Fruit fly (Drosophila melanogaster) whole organism, embryonic: Measurements from ENCODE around the gene Jupiter.

Experiments
- ATbp ChIP-seq: fragments of 200-800 bp; sonication (Bioruptor generic); optimal IDR thresholded peaks from 2 replicates; lab custom pipeline; 2017; ENCODE audit warnings: missing biosample characterization, mild to moderate bottlenecking, missing genetic modification characterization, missing genetic modification reagents
- Ada2b ChIP-seq: fragments of 200-800 bp; sonication (Bioruptor generic); IDR thresholded peaks from 2 replicates; pipeline ENCODE4 v1.3.6; 2022; ENCODE audit warnings: missing biosample characterization, missing genetic modification characterization
- Atf-2 ChIP-seq: fragments of 200-800 bp; sonication (Bioruptor generic); optimal IDR thresholded peaks from 2 replicates; lab custom pipeline; 2016; ENCODE audit warnings: missing biosample characterization, missing genetic modification characterization
- B-H2 ChIP-seq: fragments of 200-800 bp; sonication (Bioruptor generic); optimal IDR thresholded peaks from 2 replicates; lab custom pipeline; 2018; ENCODE audit warnings: missing biosample characterization, mild to moderate bottlenecking, missing genetic modification characterization
- Blimp-1 ChIP-seq: fragments of 200-800 bp; sonication (Bioruptor generic); optimal IDR thresholded peaks from 3 replicates; lab custom pipeline; 2018; ENCODE audit warnings: missing biosample characterization, missing genetic modification characterization, mild to moderate bottlenecking, moderate library complexity, missing genetic modification reagents
- CG10267 ChIP-seq: fragments of 200-800 bp; sonication (Bioruptor generic); optimal IDR thresholded peaks from 2 replicates; lab custom pipeline; 2018; ENCODE audit warnings: missing biosample characterization, mild to moderate bottlenecking, missing genetic modification characterization, moderate library complexity
- CG10366 ChIP-seq: fragments of 200-800 bp; sonication (Bioruptor generic); IDR thresholded peaks from 2 replicates; pipeline ENCODE4 v1.3.6; 2022; ENCODE audit warnings: missing biosample characterization, missing genetic modification characterization
- CG10431 ChIP-seq: fragments of 200-800 bp; sonication (Bioruptor generic); optimal IDR thresholded peaks from 3 replicates; lab custom pipeline; 2018; ENCODE audit warnings: missing biosample characterization, mild to moderate bottlenecking, missing genetic modification characterization
- CG10565 ChIP-seq: fragments of 200-800 bp; sonication (Bioruptor generic); optimal IDR thresholded peaks from 3 replicates; lab custom pipeline; 2016; ENCODE audit warnings: missing biosample characterization, mild to moderate bottlenecking, missing genetic modification characterization
- CG11504 ChIP-seq: fragments of 200-800 bp; sonication (Bioruptor generic); optimal IDR thresholded peaks from 3 replicates; lab custom pipeline; 2019; ENCODE audit warnings: missing biosample characterization, mild to moderate bottlenecking, missing genetic modification characterization, moderate library complexity
- CG12299 ChIP-seq: fragments of 200-800 bp; sonication (Bioruptor generic); optimal IDR thresholded peaks from 2 replicates; lab custom pipeline; 2018; ENCODE audit warnings: missing biosample characterization, mild to moderate bottlenecking, missing genetic modification characterization
- CG13424 ChIP-seq: fragments of 200-800 bp; sonication (Bioruptor generic); optimal IDR thresholded peaks from 2 replicates; lab custom pipeline; 2019; ENCODE audit warnings: missing biosample characterization, mild to moderate bottlenecking, missing genetic modification characterization, moderate library complexity
- CG14014 ChIP-seq: fragments of 200-800 bp; sonication (Bioruptor generic); IDR thresholded peaks from 2 replicates; pipeline ENCODE4 v1.3.6; 2022; ENCODE audit warnings: missing biosample characterization, missing genetic modification characterization
- CG1647 ChIP-seq: fragments of 200-800 bp; sonication (Bioruptor generic); optimal IDR thresholded peaks from 3 replicates; lab custom pipeline; 2016; ENCODE audit warnings: missing biosample characterization, missing genetic modification characterization
- CG16815 ChIP-seq: fragments of 200-800 bp; sonication (Bioruptor generic); optimal IDR thresholded peaks from 3 replicates; lab custom pipeline; 2017; ENCODE audit warnings: missing biosample characterization, mild to moderate bottlenecking, missing genetic modification characterization
- CG17361 ChIP-seq: fragments of 200-800 bp; sonication (Bioruptor generic); IDR thresholded peaks from 3 replicates; pipeline ENCODE4 v1.3.6; 2022; ENCODE audit warnings: missing biosample characterization, missing genetic modification characterization
- CG1832 ChIP-seq: fragments of 200-800 bp; sonication (Bioruptor generic); optimal IDR thresholded peaks from 2 replicates; lab custom pipeline; 2017; ENCODE audit warnings: missing biosample characterization, mild to moderate bottlenecking, missing genetic modification characterization, inconsistent platforms
- CG2678 ChIP-seq: fragments of 200-800 bp; sonication (Bioruptor generic); optimal IDR thresholded peaks from 3 replicates; lab custom pipeline; 2019; ENCODE audit warnings: missing biosample characterization, mild to moderate bottlenecking, missing genetic modification characterization, moderate library complexity
- CG2712 ChIP-seq: fragments of 200-800 bp; optimal IDR thresholded peaks from 3 replicates; lab custom pipeline; 2019; ENCODE audit warnings: missing biosample characterization, mild to moderate bottlenecking, missing genetic modification characterization, moderate library complexity
- CG3281 ChIP-seq: fragments of 200-800 bp; sonication (Bioruptor generic); optimal IDR thresholded peaks from 3 replicates; lab custom pipeline; 2017; ENCODE audit warnings: missing biosample characterization, mild to moderate bottlenecking, missing genetic modification characterization
- CG42726 ChIP-seq: fragments of 200-800 bp; sonication (Bioruptor generic); IDR thresholded peaks from 2 replicates; pipeline ENCODE4 v1.3.6; 2022; ENCODE audit warnings: missing biosample characterization, missing genetic modification characterization; ENCODE audit not compliant: partially characterized antibody
- CG5953 ChIP-seq: fragments of 200-800 bp; sonication (Bioruptor generic); IDR thresholded peaks from 2 replicates; pipeline ENCODE4 v1.3.6; 2022; ENCODE audit warnings: missing biosample characterization, missing genetic modification characterization
- CG6272 ChIP-seq: fragments of 200-800 bp; sonication (Bioruptor generic); IDR thresholded peaks from 2 replicates; pipeline ENCODE4 v1.3.6; 2022; ENCODE audit warnings: missing biosample characterization, missing genetic modification characterization
- CG6689 ChIP-seq: fragments of 200-800 bp; sonication (Bioruptor generic); IDR thresholded peaks from 2 replicates; pipeline ENCODE4 v1.3.6; 2022; ENCODE audit warnings: missing biosample characterization, missing genetic modification characterization
- CG7271 ChIP-seq: fragments of 200-800 bp; sonication (Bioruptor generic); optimal IDR thresholded peaks from 2 replicates; lab custom pipeline; 2018; ENCODE audit warnings: missing biosample characterization, mild to moderate bottlenecking, missing genetic modification characterization, moderate library complexity
- CG7556 ChIP-seq: fragments of 200-800 bp; sonication (Bioruptor generic); optimal IDR thresholded peaks from 2 replicates; lab custom pipeline; 2017; ENCODE audit warnings: missing biosample characterization, mild to moderate bottlenecking, missing genetic modification characterization
- CG8388 ChIP-seq: fragments of 200-800 bp; sonication (Bioruptor generic); optimal IDR thresholded peaks from 2 replicates; lab custom pipeline; 2019; ENCODE audit warnings: missing biosample characterization, mild to moderate bottlenecking, missing genetic modification characterization, moderate library complexity
- CG9215 ChIP-seq: fragments of 200-800 bp; sonication (Bioruptor generic); IDR thresholded peaks from 2 replicates; pipeline ENCODE4 v1.3.6; 2022; ENCODE audit warnings: missing biosample characterization, missing genetic modification characterization
- CoRest ChIP-seq: fragments of 200-800 bp; sonication (Bioruptor generic); optimal IDR thresholded peaks from 3 replicates; lab custom pipeline; 2018; ENCODE audit warnings: missing biosample characterization, mild to moderate bottlenecking, missing genetic modification characterization, moderate library complexity
- D ChIP-seq, 2 experiments: fragments of 200-800 bp in 1 of 2; fragments of >200 bp in 1 of 2; sonication (Bioruptor generic) in 1 of 2; optimal IDR thresholded peaks; 2 replicates in 1 of 2; 3 replicates in 1 of 2; lab custom pipeline; 2017; ENCODE audit warnings: mild to moderate bottlenecking in 1 of 2, missing biosample characterization in 1 of 2, missing genetic modification characterization in 1 of 2, missing genetic modification reagents in 1 of 2
- Dad ChIP-seq: fragments of 200-800 bp; sonication (Bioruptor generic); optimal IDR thresholded peaks from 3 replicates; lab custom pipeline; 2016; ENCODE audit warnings: missing biosample characterization, missing genetic modification characterization
- Dbx ChIP-seq: fragments of 200-800 bp; sonication (Bioruptor generic); IDR thresholded peaks from 3 replicates; pipeline ENCODE4 v1.3.6; 2022; ENCODE audit warnings: missing biosample characterization, missing genetic modification characterization
- Drgx ChIP-seq: fragments of 200-800 bp; sonication (Bioruptor generic); IDR thresholded peaks from 2 replicates; pipeline ENCODE4 v1.3.6; 2022; ENCODE audit warnings: missing biosample characterization, missing genetic modification characterization
- HLHmδ ChIP-seq: fragments of 200-800 bp; sonication (Bioruptor generic); optimal IDR thresholded peaks from 2 replicates; lab custom pipeline; 2018; ENCODE audit warnings: missing biosample characterization, mild to moderate bottlenecking, missing genetic modification characterization, moderate library complexity
- HmgD ChIP-seq: fragments of 200-800 bp; sonication (Bioruptor generic); optimal IDR thresholded peaks from 3 replicates; lab custom pipeline; 2016; ENCODE audit warnings: missing biosample characterization, missing genetic modification characterization
- Hr51 ChIP-seq, 2 experiments: fragments of 200-800 bp; sonication (Bioruptor generic); optimal IDR thresholded peaks; 2 replicates in 1 of 2; 3 replicates in 1 of 2; lab custom pipeline; 2016 to 2018; ENCODE audit warnings: missing biosample characterization in 2 of 2, missing genetic modification characterization in 2 of 2, mild to moderate bottlenecking in 1 of 2, moderate library complexity in 1 of 2
- Mrtf ChIP-seq: fragments of 200-800 bp; sonication (Bioruptor generic); IDR thresholded peaks from 3 replicates; pipeline ENCODE4 v1.3.6; 2022; ENCODE audit warnings: missing biosample characterization, missing genetic modification characterization
- Neu2 ChIP-seq: fragments of 200-800 bp; sonication (Bioruptor generic); optimal IDR thresholded peaks from 3 replicates; lab custom pipeline; 2016; ENCODE audit warnings: missing biosample characterization, missing genetic modification characterization, borderline replicate concordance
- aop ChIP-seq: fragments of 200-800 bp; sonication (Bioruptor generic); IDR thresholded peaks from 2 replicates; pipeline ENCODE4 v1.3.6; 2022; ENCODE audit warnings: missing biosample characterization, missing genetic modification characterization
- bsh ChIP-seq, 2 experiments: fragments of 200-800 bp; sonication (Bioruptor generic); optimal IDR thresholded peaks; 2 replicates each; lab custom pipeline; 2017 to 2018; ENCODE audit warnings: mild to moderate bottlenecking in 2 of 2, missing biosample characterization in 2 of 2, missing genetic modification characterization in 2 of 2, moderate library complexity in 1 of 2
- crol ChIP-seq: fragments of 200-800 bp; sonication (Bioruptor generic); IDR thresholded peaks from 2 replicates; pipeline ENCODE4 v1.3.6; 2022; ENCODE audit warnings: missing biosample characterization, missing genetic modification characterization
- grn ChIP-seq: fragments of 200-800 bp; sonication (Bioruptor generic); optimal IDR thresholded peaks from 3 replicates; lab custom pipeline; 2017; ENCODE audit warnings: missing biosample characterization, missing genetic modification characterization
- nau ChIP-seq: fragments of 200-800 bp; sonication (Bioruptor generic); optimal IDR thresholded peaks from 3 replicates; lab custom pipeline; 2017; ENCODE audit warnings: missing biosample characterization, mild to moderate bottlenecking, missing genetic modification characterization, missing genetic modification reagents
- pan ChIP-seq, 4 experiments: fragments of >200 bp in 3 of 4; fragments of 200-800 bp in 1 of 4; sonication (Bioruptor generic) in 1 of 4; optimal IDR thresholded peaks in 3 of 4; IDR thresholded peaks in 1 of 4; 2 replicates each; pipeline versions ENCODE4 v1.3.6 to Lab custom; 2017 to 2022; ENCODE audit warnings: missing biosample characterization in 2 of 4, missing genetic modification characterization in 2 of 4, mixed read lengths in 1 of 4
- row ChIP-seq: fragments of 200-800 bp; sonication (Bioruptor generic); IDR thresholded peaks from 3 replicates; pipeline ENCODE4 v1.3.6; 2022; ENCODE audit warnings: missing biosample characterization, missing genetic modification characterization
- salm ChIP-seq: fragments of 200-800 bp; sonication (Bioruptor generic); optimal IDR thresholded peaks from 2 replicates; lab custom pipeline; 2018; ENCODE audit warnings: missing biosample characterization, mild to moderate bottlenecking, missing genetic modification characterization
- slp2 ChIP-seq: fragments of 200-800 bp; sonication (Bioruptor generic); optimal IDR thresholded peaks from 2 replicates; lab custom pipeline; 2016; ENCODE audit warnings: missing biosample characterization, missing genetic modification characterization
- sqz ChIP-seq: fragments of 200-800 bp; sonication (Bioruptor generic); optimal IDR thresholded peaks from 3 replicates; lab custom pipeline; 2018; ENCODE audit warnings: missing biosample characterization, mild to moderate bottlenecking, missing genetic modification characterization
- tll ChIP-seq, 2 experiments: fragments of 200-800 bp in 1 of 2; fragments of >200 bp in 1 of 2; sonication (Bioruptor generic) in 1 of 2; optimal IDR thresholded peaks; 2 replicates each; lab custom pipeline; 2017 to 2019; ENCODE audit warnings: missing biosample characterization in 2 of 2, missing genetic modification characterization in 2 of 2, mild to moderate bottlenecking in 1 of 2, moderate library complexity in 1 of 2

The Jupiter gene

dm6 chr3R:11662617-11663016 lies 42.9 kb upstream of the Jupiter start (continued):
- TF ChIP-seq bsh (GFP tag; optimal IDR thresholded peaks at IDR 0.05; lab: Kevin White, UChicago) = peak in 1 of 2 experiments; percentile 9
- no peak for TF ChIP-seq CG1832 (GFP tag; lab: Kevin White, UChicago)
- TF ChIP-seq Mrtf (GFP tag; lab: Robert Waterston, UW) = no peak
- TF ChIP-seq Neu2 = no peak
- no peak for TF ChIP-seq HmgD (GFP tag; lab: Kevin White, UChicago)
- TF ChIP-seq CG10431 (GFP tag; lab: Kevin White, UChicago) = no peak
- peak; percentile 4 for TF ChIP-seq grn
- 0 out of 3 replicates have a peak, but pooled peaks have one; percentile 37 for TF ChIP-seq CG17361 (GFP tag; lab: Robert Waterston, UW)
- TF ChIP-seq salm (tag; lab: Kevin White, UChicago) = no peak
- no peak for TF ChIP-seq Ada2b
- no peak for TF ChIP-seq B-H2 (GFP tag; lab: Kevin White, UChicago)
- TF ChIP-seq CG6272 = no peak
- peak; percentile 26 for TF ChIP-seq CG11504 (tag; lab: Kevin White, UChicago)
- TF ChIP-seq Blimp-1 = no peak
- TF ChIP-seq CG12299 = no peak
- TF ChIP-seq CG13424 (tag; lab: Kevin White, UChicago) = no peak
- TF ChIP-seq aop (GFP tag; lab: Robert Waterston, UW) = no peak
- no peak for TF ChIP-seq CG10267
- TF ChIP-seq CG7271 (tag; lab: Kevin White, UChicago) = no peak
- 0 out of 3 replicates have a peak, but pooled peaks have one; percentile 14 for TF ChIP-seq row
- no peak for TF ChIP-seq Dbx (GFP tag; lab: Robert Waterston, UW)
- TF ChIP-seq CG42726 = no peak
- no peak for TF ChIP-seq Dad (GFP tag; lab: Kevin White, UChicago)
- peak; percentile 16 for TF ChIP-seq ATbp
- TF ChIP-seq CG6689 = 0 out of 2 replicates have a peak, but pooled peaks have one; percentile 13
- no peak for TF ChIP-seq nau
- no peak for TF ChIP-seq Atf-2
- TF ChIP-seq D (optimal IDR thresholded peaks at IDR 0.05; lab: Kevin White, UChicago) = no peak
- no peak for TF ChIP-seq D (GFP tag; optimal IDR thresholded peaks at IDR 0.05; lab: Kevin White, UChicago)
- peak in 1 of 2 experiments; percentile 31 for TF ChIP-seq Hr51 (GFP tag; optimal IDR thresholded peaks at IDR 0.05; lab: Kevin White, UChicago)
- no peak for TF ChIP-seq CG2712 (tag; lab: Kevin White, UChicago)
- TF ChIP-seq CG2678 (tag; lab: Kevin White, UChicago) = peak; percentile 9
- TF ChIP-seq CG3281 (GFP tag; lab: Kevin White, UChicago) = no peak
- TF ChIP-seq pan (optimal IDR thresholded peaks at IDR 0.05; lab: Kevin White, UChicago) = no peak
- peak in 1 of 2 experiments; percentile 14 for TF ChIP-seq pan (GFP tag; optimal IDR thresholded peaks at IDR 0.05 in 1 of 2, IDR thresholded peaks at IDR 0.05 in 1 of 2)
- no peak for TF ChIP-seq CG9215 (GFP tag; lab: Robert Waterston, UW)
- TF ChIP-seq CG1647 (GFP tag; lab: Kevin White, UChicago) = no peak
- peak; percentile 3 for TF ChIP-seq CoRest (tag; lab: Kevin White, UChicago)
- TF ChIP-seq CG16815 (GFP tag; lab: Kevin White, UChicago) = no peak
- no peak for TF ChIP-seq CG10565 (GFP tag; lab: Kevin White, UChicago)
- TF ChIP-seq HLHmδ (GFP tag; lab: Kevin White, UChicago) = no peak
- no peak for TF ChIP-seq CG14014 (GFP tag; lab: Robert Waterston, UW)
- TF ChIP-seq Drgx = peak; percentile 35; the same call in 1 of the 2 replicates
- TF ChIP-seq CG10366 (GFP tag; lab: Robert Waterston, UW) = no peak
- TF ChIP-seq CG7556 (GFP tag; lab: Kevin White, UChicago) = no peak
- no peak for TF ChIP-seq sqz
- TF ChIP-seq tll (GFP tag; optimal IDR thresholded peaks at IDR 0.05; lab: Kevin White, UChicago) = no peak
- TF ChIP-seq slp2 = no peak
- no peak for TF ChIP-seq CG8388 (GFP tag; lab: Kevin White, UChicago)
- TF ChIP-seq crol (GFP tag; lab: Robert Waterston, UW) = no peak
- 0 out of 2 replicates have a peak, but pooled peaks have one; percentile 51 for TF ChIP-seq CG5953 (GFP tag; lab: Robert Waterston, UW)
